Worm (Caenorhabditis elegans) whole organism, late embryonic: ENCODE data around the gene F10G7.10.

Experiments
- F13H6.1 ChIP-seq: sonication (generic microtip); optimal IDR thresholded peaks from 2 replicates; lab custom pipeline; 2016; ENCODE audit warnings: missing genetic modification characterization, missing compliant biosample characterization
- K09A11.1 ChIP-seq: sonication (generic microtip); optimal IDR thresholded peaks from 2 replicates; lab custom pipeline; 2017; ENCODE audit warnings: antibody characterized with exemption, mild to moderate bottlenecking, missing genetic modification characterization, missing compliant biosample characterization; ENCODE audit not compliant: insufficient read depth
- Y22D7AL.16 ChIP-seq: sonication (generic microtip); optimal IDR thresholded peaks from 2 replicates; lab custom pipeline; 2016; ENCODE audit warnings: missing genetic modification characterization, missing compliant biosample characterization
- ahr-1 ChIP-seq: sonication (generic microtip); optimal IDR thresholded peaks from 2 replicates; lab custom pipeline; 2016; ENCODE audit warnings: missing genetic modification characterization, missing compliant biosample characterization
- ceh-14 ChIP-seq: sonication (generic microtip); optimal IDR thresholded peaks from 2 replicates; lab custom pipeline; 2016; ENCODE audit warnings: missing genotype, missing genetic modification characterization, missing compliant biosample characterization
- ceh-18 ChIP-seq: sonication (generic microtip); optimal IDR thresholded peaks from 2 replicates; lab custom pipeline; 2016; ENCODE audit warnings: missing genetic modification characterization, missing compliant biosample characterization
- ceh-19 ChIP-seq: fragments of 200-800 bp; sonication (Bioruptor generic); optimal IDR thresholded peaks from 2 replicates; lab custom pipeline; 2018; ENCODE audit warnings: mild to moderate bottlenecking, missing genetic modification characterization, missing compliant biosample characterization
- ceh-2 ChIP-seq: sonication (generic microtip); optimal IDR thresholded peaks from 2 replicates; lab custom pipeline; 2016; ENCODE audit warnings: missing genotype, missing genetic modification characterization, missing compliant biosample characterization
- ceh-24 ChIP-seq: sonication (generic microtip); optimal IDR thresholded peaks from 2 replicates; lab custom pipeline; 2016; ENCODE audit warnings: mild to moderate bottlenecking, missing genetic modification characterization, missing compliant biosample characterization
- ceh-30 ChIP-seq: fragments of 150-350 bp; optimal IDR thresholded peaks from 2 replicates; lab custom pipeline; 2014; ENCODE audit warnings: missing biosample characterization, missing genetic modification characterization
- ceh-34 ChIP-seq: sonication (generic microtip); optimal IDR thresholded peaks from 2 replicates; lab custom pipeline; 2016; ENCODE audit warnings: mild to moderate bottlenecking, missing genetic modification characterization, missing compliant biosample characterization
- ceh-45 ChIP-seq: fragments of 200-800 bp; sonication (Bioruptor generic); IDR thresholded peaks from 2 replicates; pipeline ENCODE4 v1.3.6; 2022; ENCODE audit warnings: missing genetic modification reagents, missing genetic modification characterization, missing compliant biosample characterization
- ceh-6 ChIP-seq: fragments of 200-800 bp; sonication (Bioruptor generic); optimal IDR thresholded peaks from 2 replicates; lab custom pipeline; 2018; ENCODE audit warnings: mild to moderate bottlenecking, missing genetic modification characterization, missing compliant biosample characterization
- che-1 ChIP-seq: sonication (generic microtip); optimal IDR thresholded peaks from 2 replicates; lab custom pipeline; 2016; ENCODE audit warnings: mild to moderate bottlenecking, missing genetic modification characterization, missing compliant biosample characterization
- dmd-4 ChIP-seq: sonication (generic microtip); optimal IDR thresholded peaks from 2 replicates; lab custom pipeline; 2016; ENCODE audit warnings: borderline replicate concordance, missing genetic modification characterization, missing compliant biosample characterization
- dve-1 ChIP-seq: sonication (generic microtip); optimal IDR thresholded peaks from 2 replicates; lab custom pipeline; 2017; ENCODE audit warnings: antibody characterized with exemption, mild to moderate bottlenecking, missing genetic modification characterization, missing compliant biosample characterization
- elt-2 ChIP-seq: sonication (generic microtip); optimal IDR thresholded peaks from 2 replicates; lab custom pipeline; 2016; ENCODE audit warnings: missing genetic modification reagents, missing genetic modification characterization, missing compliant biosample characterization
- ets-4 ChIP-seq: sonication (generic microtip); optimal IDR thresholded peaks from 2 replicates; lab custom pipeline; 2016; ENCODE audit warnings: missing genetic modification characterization, missing compliant biosample characterization
- eyg-1 ChIP-seq: sonication (generic microtip); optimal IDR thresholded peaks from 2 replicates; lab custom pipeline; 2016; ENCODE audit warnings: missing genotype, missing genetic modification characterization, missing compliant biosample characterization
- fkh-10 ChIP-seq: fragments of 150-350 bp; optimal IDR thresholded peaks from 2 replicates; lab custom pipeline; 2014; ENCODE audit warnings: missing biosample characterization, missing genetic modification reagents, missing genetic modification characterization
- hlh-13 ChIP-seq: fragments of 200-800 bp; sonication (Bioruptor generic); optimal IDR thresholded peaks from 2 replicates; lab custom pipeline; 2018; ENCODE audit warnings: mild to moderate bottlenecking, missing genetic modification characterization, missing compliant biosample characterization
- hlh-8 ChIP-seq: sonication (generic microtip); optimal IDR thresholded peaks from 2 replicates; lab custom pipeline; 2016; ENCODE audit warnings: missing genotype, missing genetic modification characterization, missing compliant biosample characterization
- lim-6 ChIP-seq: sonication (generic microtip); optimal IDR thresholded peaks from 2 replicates; lab custom pipeline; 2016; ENCODE audit warnings: missing genetic modification characterization, missing compliant biosample characterization
- nfya-1 ChIP-seq: sonication (generic microtip); optimal IDR thresholded peaks from 2 replicates; lab custom pipeline; 2017; ENCODE audit warnings: missing genetic modification characterization, mild to moderate bottlenecking, missing compliant biosample characterization, antibody characterized with exemption, moderate library complexity
- nhr-11 ChIP-seq: fragments of 150-350 bp; optimal IDR thresholded peaks from 2 replicates; lab custom pipeline; 2014; ENCODE audit warnings: missing biosample characterization, missing genetic modification characterization
- npax-4 ChIP-seq: sonication (generic microtip); optimal IDR thresholded peaks from 2 replicates; lab custom pipeline; 2016; ENCODE audit warnings: missing genetic modification characterization, missing compliant biosample characterization
- pax-1 ChIP-seq: fragments of 150-350 bp; optimal IDR thresholded peaks from 2 replicates; lab custom pipeline; 2014; ENCODE audit warnings: missing biosample characterization, missing genetic modification characterization
- pha-2 ChIP-seq: sonication (generic microtip); optimal IDR thresholded peaks from 2 replicates; lab custom pipeline; 2017; ENCODE audit warnings: mild to moderate bottlenecking, missing genetic modification characterization, missing compliant biosample characterization
- pha-4 ChIP-seq: fragments of 150-350 bp; optimal IDR thresholded peaks from 2 replicates; lab custom pipeline; 2018; ENCODE audit warnings: missing biosample characterization, missing genetic modification reagents, missing genetic modification characterization
- pros-1 ChIP-seq: fragments of 150-350 bp; optimal IDR thresholded peaks from 2 replicates; lab custom pipeline; 2014; ENCODE audit warnings: missing biosample characterization, missing genetic modification reagents, missing genetic modification characterization
- ref-2 ChIP-seq: sonication (generic microtip); optimal IDR thresholded peaks from 2 replicates; lab custom pipeline; 2016; ENCODE audit warnings: missing genetic modification characterization, missing compliant biosample characterization
- sox-2 ChIP-seq: fragments of 200-800 bp; sonication (Bioruptor generic); IDR thresholded peaks from 2 replicates; pipeline ENCODE4 v1.3.6; 2022; ENCODE audit warnings: missing genetic modification reagents, missing genetic modification characterization, missing compliant biosample characterization
- sox-4 ChIP-seq: sonication (generic microtip); optimal IDR thresholded peaks from 2 replicates; lab custom pipeline; 2017; ENCODE audit warnings: mild to moderate bottlenecking, missing genetic modification characterization, inconsistent platforms, missing compliant biosample characterization
- tbx-2 ChIP-seq: sonication (generic microtip); optimal IDR thresholded peaks from 2 replicates; lab custom pipeline; 2016; ENCODE audit warnings: missing genetic modification characterization, missing compliant biosample characterization
- tbx-7 ChIP-seq: sonication (generic microtip); optimal IDR thresholded peaks from 2 replicates; lab custom pipeline; 2016; ENCODE audit warnings: missing genotype, missing genetic modification characterization, missing compliant biosample characterization
- unc-42 ChIP-seq: sonication (generic microtip); optimal IDR thresholded peaks from 2 replicates; lab custom pipeline; 2016; ENCODE audit warnings: missing genotype, missing genetic modification characterization, missing compliant biosample characterization
- unc-55 ChIP-seq: sonication (generic microtip); optimal IDR thresholded peaks from 2 replicates; lab custom pipeline; 2017; ENCODE audit warnings: missing biosample characterization, missing genetic modification reagents, missing genetic modification characterization
- zip-5 ChIP-seq: sonication (generic microtip); optimal IDR thresholded peaks from 2 replicates; lab custom pipeline; 2016; ENCODE audit warnings: missing genetic modification characterization, missing compliant biosample characterization
- ztf-16 ChIP-seq: sonication (generic microtip); optimal IDR thresholded peaks from 2 replicates; lab custom pipeline; 2017; ENCODE audit warnings: missing genetic modification characterization, missing compliant biosample characterization

The F10G7.10 gene

ce11 chrII:4739984-4740462, 14.0 kb upstream of the F10G7.10 start, which contains the start of gene eas-1 (continued):
- TF ChIP-seq ceh-45 (GFP tag; lab: Robert Waterston, UW), result no peak
- TF ChIP-seq pax-1, result peak; percentile 8
- no peak for TF ChIP-seq pros-1 (tag; lab: Kevin White, UChicago)
- TF ChIP-seq npax-4 (tag; lab: Kevin White, UChicago), result no peak
- no peak for TF ChIP-seq K09A11.1 (tag; lab: Kevin White, UChicago)
- peak; percentile 30 for TF ChIP-seq unc-55 (GFP tag; lab: Kevin White, UChicago)
- peak; percentile 86 for TF ChIP-seq ets-4 (tag; lab: Kevin White, UChicago)
- peak; percentile 54 for TF ChIP-seq F13H6.1 (tag; lab: Kevin White, UChicago)
- peak; percentile 65 for TF ChIP-seq ceh-14 (tag; lab: Kevin White, UChicago)
- TF ChIP-seq ceh-34, result peak; percentile 24
- TF ChIP-seq eyg-1, result peak; percentile 64
- TF ChIP-seq tbx-2 (tag; lab: Kevin White, UChicago), result peak; percentile 89
- peak; percentile 17 for TF ChIP-seq ceh-18 (tag; lab: Kevin White, UChicago)
- TF ChIP-seq ceh-19 (GFP tag; lab: Kevin White, UChicago), result no peak
- peak; percentile 34 for TF ChIP-seq ceh-6 (GFP tag; lab: Kevin White, UChicago)
- no peak for TF ChIP-seq pha-2 (tag; lab: Kevin White, UChicago)
- TF ChIP-seq, all 69 proteins: peak for 32

DNA sequence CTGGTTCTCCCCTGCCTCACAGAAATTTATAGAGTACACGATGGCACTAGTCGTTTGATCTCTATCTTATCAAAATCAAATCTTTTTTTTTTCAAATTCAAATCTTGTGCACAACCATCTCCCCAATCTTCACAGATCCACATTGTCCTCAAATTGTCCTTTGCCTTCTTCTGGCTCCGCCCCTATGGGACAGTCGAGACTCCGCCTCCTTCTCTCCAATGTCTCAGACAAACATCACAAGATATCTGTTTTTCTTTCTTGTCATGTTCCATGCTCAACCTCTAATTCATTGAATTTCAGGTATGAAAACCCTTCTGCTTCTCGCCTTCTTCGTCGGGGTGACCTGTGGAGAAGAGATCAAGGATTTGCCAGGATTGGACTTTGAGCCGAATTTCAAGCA, 11.3 kb upstream of the F10G7.10 start, which contains the start of gene ctsa-1.1:
ctsa-1.1 (plus strand) TSS at position 301 of the 400 bp plus-strand sequence.
- TF ChIP-seq Y22D7AL.16 (tag; lab: Kevin White, UChicago) (no peak), tbx-7 (tag; lab: Kevin White, UChicago) (no peak), ceh-18 (tag; lab: Kevin White, UChicago) (no peak), ceh-2 (tag; lab: Kevin White, UChicago) (no peak), ets-4 (tag; lab: Kevin White, UChicago) (no peak), unc-55 (GFP tag; lab: Kevin White, UChicago) (no peak), che-1 (no peak), ref-2 (tag; lab: Kevin White, UChicago) (no peak), ztf-16 (tag; lab: Kevin White, UChicago) (no peak), unc-42 (tag; lab: Kevin White, UChicago) (no peak), nfya-1 (tag; lab: Kevin White, UChicago) (no peak), elt-2 (tag; lab: Kevin White, UChicago) (no peak), pha-4 (tag; lab: Kevin White, UChicago) (no peak)

DNA sequence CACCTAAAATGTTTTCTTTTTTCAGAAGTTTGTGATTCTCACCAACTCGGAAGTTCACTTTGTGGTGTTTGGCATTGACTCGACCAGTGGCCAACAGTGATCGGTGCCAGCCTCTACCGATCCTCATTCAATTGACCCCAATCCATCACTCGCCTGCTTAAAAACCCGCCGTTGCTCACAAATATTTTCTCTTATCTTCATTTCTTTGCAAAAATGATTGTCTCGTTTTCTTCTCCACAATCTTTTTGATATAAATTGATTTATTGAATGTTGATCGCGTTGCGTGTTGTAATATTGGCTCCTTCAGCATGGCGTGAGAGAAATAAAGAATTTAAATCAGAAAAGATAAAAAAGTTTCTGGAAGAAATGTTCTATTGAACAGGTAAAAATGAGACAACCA, 10.5 kb upstream of the F10G7.10 start:
- TF ChIP-seq ztf-16 (tag; lab: Kevin White, UChicago) (no peak), ceh-19 (GFP tag; lab: Kevin White, UChicago) (no peak), eyg-1 (no peak), hlh-13 (GFP tag; lab: Kevin White, UChicago) (no peak), lim-6 (no peak), ceh-30 (no peak), nhr-11 (no peak), dmd-4 (tag; lab: Kevin White, UChicago) (no peak)
- TF ChIP-seq, all 69 proteins: peak for 0

- no peak for TF ChIP-seq ceh-6 (GFP tag; lab: Kevin White, UChicago)
- TF ChIP-seq ahr-1 (tag; lab: Kevin White, UChicago), result no peak
- TF ChIP-seq sox-4 (tag; lab: Kevin White, UChicago), result no peak
- TF ChIP-seq dve-1, result no peak
- no peak for TF ChIP-seq sox-2 (GFP tag; lab: Robert Waterston, UW)
- no peak for TF ChIP-seq fkh-10 (GFP tag; lab: Kevin White, UChicago)
- TF ChIP-seq pax-1, result no peak
- TF ChIP-seq F13H6.1 (tag; lab: Kevin White, UChicago), result no peak
- TF ChIP-seq pha-2 (tag; lab: Kevin White, UChicago), result no peak
- TF ChIP-seq ceh-14 (tag; lab: Kevin White, UChicago), result no peak
- no peak for TF ChIP-seq nhr-11
- no peak for TF ChIP-seq pha-4 (tag; lab: Kevin White, UChicago)
- TF ChIP-seq ceh-18 (tag; lab: Kevin White, UChicago), result no peak
- no peak for TF ChIP-seq zip-5 (tag; lab: Kevin White, UChicago)
- no peak for TF ChIP-seq hlh-8 (tag; lab: Kevin White, UChicago)
- TF ChIP-seq ceh-24, result no peak
Observed at ce11 chrII:4734477-4734876, 8.4 kb upstream of the F10G7.10 start.
